Worm (Caenorhabditis elegans) whole organism, L4 larva: ENCODE results near the gene Y62E10A.23.
A peak's percentile ranks its signal among the peaks of the same experiment; 100 is the strongest.

Source experiments
- F26F4.8 ChIP-seq: fragments of 200-800 bp; sonication (Bioruptor generic); conservative IDR thresholded peaks from 2 replicates; pipeline ENCODE4 v1.3.6; 2022; ENCODE audit warnings: missing genetic modification characterization, missing compliant biosample characterization
- F37D6.2 ChIP-seq: sonication (generic microtip); optimal IDR thresholded peaks from 2 replicates; lab custom pipeline; 2016; ENCODE audit warnings: mild to moderate bottlenecking, missing genetic modification characterization, missing compliant biosample characterization
- R02D3.7 ChIP-seq: fragments of 150-350 bp; sonication (generic microtip); optimal IDR thresholded peaks from 3 replicates; lab custom pipeline; 2014; ENCODE audit warnings: missing biosample characterization, missing genetic modification characterization
- Y48G9A.11 ChIP-seq: fragments of 200-800 bp; sonication (Bioruptor generic); IDR thresholded peaks from 2 replicates; pipeline ENCODE4 v1.3.6; 2022; ENCODE audit warnings: missing genetic modification reagents, missing genetic modification characterization, missing compliant biosample characterization
- Y5F2A.4 ChIP-seq: fragments of 200-800 bp; sonication (Bioruptor generic); optimal IDR thresholded peaks from 2 replicates; lab custom pipeline; 2018; ENCODE audit warnings: mild to moderate bottlenecking, missing genetic modification characterization, missing compliant biosample characterization
- aly-2 ChIP-seq: sonication (generic microtip); optimal IDR thresholded peaks from 2 replicates; lab custom pipeline; 2018; ENCODE audit warnings: missing biosample characterization, missing genetic modification characterization
- ama-1 ChIP-seq: fragments of 150-350 bp; optimal IDR thresholded peaks from 2 replicates; lab custom pipeline; 2014; ENCODE audit warnings: inconsistent platforms, mixed read lengths
- arid-1 ChIP-seq: fragments of 200-800 bp; sonication (Bioruptor generic); conservative IDR thresholded peaks from 2 replicates; pipeline ENCODE4 v1.3.6; 2022; ENCODE audit warnings: missing genetic modification reagents, missing genetic modification characterization, missing compliant biosample characterization
- attf-4 ChIP-seq: sonication (generic microtip); optimal IDR thresholded peaks from 3 replicates; lab custom pipeline; 2017; ENCODE audit warnings: missing biosample characterization, missing genetic modification characterization
- ceh-20 ChIP-seq: fragments of 200-800 bp; sonication (Bioruptor generic); IDR thresholded peaks from 2 replicates; pipeline ENCODE4 v1.3.6; 2022; ENCODE audit warnings: missing genetic modification reagents, missing genetic modification characterization, missing compliant biosample characterization
- ceh-32 ChIP-seq: sonication (generic microtip); optimal IDR thresholded peaks from 2 replicates; lab custom pipeline; 2016; ENCODE audit warnings: mild to moderate bottlenecking, missing genetic modification characterization, missing compliant biosample characterization; ENCODE audit not compliant: poor library complexity
- ceh-82 ChIP-seq: sonication (generic microtip); optimal IDR thresholded peaks from 2 replicates; lab custom pipeline; 2017; ENCODE audit warnings: missing biosample characterization, missing genetic modification characterization
- ctbp-1 ChIP-seq: fragments of 200-800 bp; sonication (Bioruptor generic); IDR thresholded peaks from 2 replicates; pipeline ENCODE4 v1.3.6; 2022; ENCODE audit warnings: missing genetic modification reagents, missing genetic modification characterization, missing compliant biosample characterization
- daf-19 ChIP-seq: fragments of 200-800 bp; sonication (Bioruptor generic); conservative IDR thresholded peaks from 2 replicates; pipeline ENCODE4 v1.3.6; 2022; ENCODE audit warnings: missing genetic modification characterization, missing compliant biosample characterization
- duxl-1 ChIP-seq: sonication (generic microtip); optimal IDR thresholded peaks from 2 replicates; lab custom pipeline; 2016; ENCODE audit warnings: mild to moderate bottlenecking, missing genetic modification characterization, moderate library complexity, missing compliant biosample characterization; ENCODE audit not compliant: poor library complexity
- dve-1 ChIP-seq: sonication (generic microtip); optimal IDR thresholded peaks from 2 replicates; lab custom pipeline; 2017; ENCODE audit warnings: antibody characterized with exemption, mild to moderate bottlenecking, missing genetic modification characterization, missing compliant biosample characterization; ENCODE audit not compliant: insufficient read depth
- egl-27 ChIP-seq: sonication (generic microtip); optimal IDR thresholded peaks from 3 replicates; lab custom pipeline; 2017; ENCODE audit warnings: missing biosample characterization, missing genetic modification reagents, missing genetic modification characterization
- fkh-10 ChIP-seq: fragments of 150-350 bp; optimal IDR thresholded peaks from 2 replicates; lab custom pipeline; 2014; ENCODE audit warnings: missing biosample characterization, missing genetic modification reagents, missing genetic modification characterization
- gei-8 ChIP-seq: fragments of 200-800 bp; sonication (Bioruptor generic); optimal IDR thresholded peaks from 2 replicates; lab custom pipeline; 2018; ENCODE audit warnings: mild to moderate bottlenecking, missing genetic modification characterization, missing compliant biosample characterization
- hif-1 ChIP-seq, 2 experiments: sonication (generic microtip); optimal IDR thresholded peaks; 2 replicates each; lab custom pipeline; 2016 to 2017; ENCODE audit warnings: missing compliant biosample characterization in 2 of 2, missing genetic modification characterization in 2 of 2, missing genetic modification reagents in 2 of 2, missing genotype in 2 of 2, mild to moderate bottlenecking in 1 of 2
- hlh-30 ChIP-seq: sonication (generic microtip); optimal IDR thresholded peaks from 2 replicates; lab custom pipeline; 2017; ENCODE audit warnings: antibody characterized with exemption, mild to moderate bottlenecking, missing genetic modification characterization, missing compliant biosample characterization; ENCODE audit not compliant: insufficient read depth
- lim-7 ChIP-seq: fragments of 200-800 bp; sonication (Bioruptor generic); IDR thresholded peaks from 2 replicates; pipeline ENCODE4 v1.3.6; 2022; ENCODE audit warnings: missing genetic modification characterization, missing compliant biosample characterization
- lin-15B ChIP-seq: fragments of 150-350 bp; sonication (generic microtip); optimal IDR thresholded peaks from 3 replicates; lab custom pipeline; 2014; ENCODE audit warnings: missing biosample characterization, missing genetic modification characterization
- lir-3 ChIP-seq: sonication (generic microtip); optimal IDR thresholded peaks from 2 replicates; lab custom pipeline; 2016; ENCODE audit warnings: mild to moderate bottlenecking, missing genetic modification characterization, missing compliant biosample characterization
- lsy-2 ChIP-seq, 2 experiments: fragments of 150-350 bp in 1 of 2; sonication (generic microtip) in 1 of 2; optimal IDR thresholded peaks; 2 replicates each; lab custom pipeline; 2014 to 2017; ENCODE audit warnings: missing biosample characterization in 2 of 2, missing genetic modification characterization in 2 of 2
- madf-5 ChIP-seq, 2 experiments: fragments of 200-800 bp; sonication (Bioruptor generic); IDR thresholded peaks; 2 replicates each; pipeline ENCODE4 v1.3.6; 2022; ENCODE audit warnings: missing compliant biosample characterization in 2 of 2, missing genetic modification characterization in 2 of 2
- madf-9 ChIP-seq: fragments of 200-800 bp; sonication (Bioruptor generic); conservative IDR thresholded peaks from 2 replicates; pipeline ENCODE4 v1.3.6; 2022; ENCODE audit warnings: missing genetic modification reagents, missing genetic modification characterization, missing compliant biosample characterization
- mdt-29 ChIP-seq: fragments of 200-800 bp; sonication (Bioruptor generic); IDR thresholded peaks from 2 replicates; pipeline ENCODE4 v1.3.6; 2022; ENCODE audit warnings: missing genetic modification reagents, missing genetic modification characterization, missing compliant biosample characterization
- mep-1 ChIP-seq: fragments of 150-350 bp; sonication (generic microtip); optimal IDR thresholded peaks from 3 replicates; lab custom pipeline; 2014; ENCODE audit warnings: missing biosample characterization, missing genetic modification characterization
- mes-2 ChIP-seq: sonication (generic microtip); optimal IDR thresholded peaks from 2 replicates; lab custom pipeline; 2016; ENCODE audit warnings: missing genotype, mild to moderate bottlenecking, missing genetic modification characterization, missing compliant biosample characterization; ENCODE audit not compliant: poor library complexity, severe bottlenecking
- nhr-111 ChIP-seq: fragments of 200-800 bp; sonication (Bioruptor generic); optimal IDR thresholded peaks from 2 replicates; lab custom pipeline; 2018; ENCODE audit warnings: mild to moderate bottlenecking, missing genetic modification characterization, missing compliant biosample characterization
- nhr-25 ChIP-seq: sonication (generic microtip); optimal IDR thresholded peaks from 2 replicates; lab custom pipeline; 2017; ENCODE audit warnings: missing genetic modification characterization, mild to moderate bottlenecking, missing compliant biosample characterization, antibody characterized with exemption, moderate library complexity, borderline replicate concordance; ENCODE audit not compliant: insufficient read depth
- nhr-28 ChIP-seq: fragments of 150-350 bp; optimal IDR thresholded peaks from 2 replicates; lab custom pipeline; 2014; ENCODE audit warnings: missing biosample characterization, missing genetic modification characterization
- nhr-41 ChIP-seq: fragments of 200-800 bp; sonication (Bioruptor generic); IDR thresholded peaks from 2 replicates; pipeline ENCODE4 v1.3.6; 2022; ENCODE audit warnings: missing genetic modification reagents, missing genetic modification characterization, missing compliant biosample characterization
- nhr-6 ChIP-seq: fragments of 150-350 bp; optimal IDR thresholded peaks from 2 replicates; lab custom pipeline; 2014; ENCODE audit warnings: missing biosample characterization, missing genetic modification characterization
- nhr-77 ChIP-seq: fragments of 150-350 bp; optimal IDR thresholded peaks from 2 replicates; lab custom pipeline; 2014; ENCODE audit warnings: missing biosample characterization, missing genetic modification characterization
- pha-4 ChIP-seq, 2 experiments: fragments of 150-350 bp in 1 of 2; fragments of 200-800 bp in 1 of 2; sonication (Bioruptor generic) in 1 of 2; IDR thresholded peaks in 1 of 2; optimal IDR thresholded peaks in 1 of 2; 2 replicates each; pipeline versions ENCODE4 v1.3.6 to Lab custom; 2014 to 2022; ENCODE audit warnings: missing genetic modification characterization in 2 of 2, missing genetic modification reagents in 2 of 2, missing biosample characterization in 1 of 2, missing compliant biosample characterization in 1 of 2
- rbr-2 ChIP-seq: sonication (generic microtip); optimal IDR thresholded peaks from 2 replicates; lab custom pipeline; 2016; ENCODE audit warnings: missing genotype, missing genetic modification characterization, missing compliant biosample characterization
- saeg-2 ChIP-seq: fragments of 200-800 bp; sonication (Bioruptor generic); IDR thresholded peaks from 2 replicates; pipeline ENCODE4 v1.3.6; 2022; ENCODE audit warnings: missing genetic modification reagents, missing genetic modification characterization, missing compliant biosample characterization
- sdz-12 ChIP-seq: fragments of 200-800 bp; sonication (Bioruptor generic); optimal IDR thresholded peaks from 2 replicates; lab custom pipeline; 2018; ENCODE audit warnings: mild to moderate bottlenecking, missing genetic modification characterization, missing compliant biosample characterization
- snpc-1.2 ChIP-seq: fragments of 200-800 bp; sonication (Bioruptor generic); IDR thresholded peaks from 2 replicates; pipeline ENCODE4 v1.3.6; 2022; ENCODE audit warnings: missing genetic modification reagents, missing genetic modification characterization, missing compliant biosample characterization
- snpc-4 ChIP-seq: fragments of 150-350 bp; optimal IDR thresholded peaks from 2 replicates; lab custom pipeline; 2014; ENCODE audit warnings: missing biosample characterization, missing genetic modification characterization
- spr-1 ChIP-seq: sonication (generic microtip); optimal IDR thresholded peaks from 2 replicates; lab custom pipeline; 2016; ENCODE audit warnings: mild to moderate bottlenecking, missing genetic modification characterization, missing compliant biosample characterization
- tag-97 ChIP-seq: fragments of 200-800 bp; sonication (Bioruptor generic); IDR thresholded peaks from 2 replicates; pipeline ENCODE4 v1.3.6; 2022; ENCODE audit warnings: missing genetic modification characterization, missing compliant biosample characterization
- unc-130 ChIP-seq: sonication (generic microtip); optimal IDR thresholded peaks from 2 replicates; lab custom pipeline; 2016; ENCODE audit warnings: missing genetic modification reagents, missing genetic modification characterization, missing compliant biosample characterization
- unc-39 ChIP-seq: sonication (generic microtip); optimal IDR thresholded peaks from 2 replicates; lab custom pipeline; 2017; ENCODE audit warnings: missing biosample characterization, missing genetic modification characterization
- unc-62 ChIP-seq, 3 experiments: fragments of 150-350 bp in 1 of 3; sonication (generic microtip); optimal IDR thresholded peaks in 2 of 3; peaks in 1 of 3; 1 replicate in 1 of 3; 2 replicates in 2 of 3; lab custom pipeline; 2014 to 2017; ENCODE audit warnings: missing biosample characterization in 3 of 3, missing genetic modification characterization in 3 of 3, missing genetic modification reagents in 3 of 3, missing genotype in 1 of 3
- zfp-2 ChIP-seq: sonication (generic microtip); optimal IDR thresholded peaks from 2 replicates; lab custom pipeline; 2016; ENCODE audit warnings: mild to moderate bottlenecking, missing genetic modification characterization, missing compliant biosample characterization
- zip-11 ChIP-seq: fragments of 200-800 bp; sonication (Bioruptor generic); IDR thresholded peaks from 2 replicates; pipeline ENCODE4 v1.3.6; 2022; ENCODE audit warnings: missing genetic modification characterization, missing compliant biosample characterization

The Y62E10A.23 gene

ce11 chrIV:13395255-13395654 lies 9.1 kb downstream of the Y62E10A.23 start (continued):
- TF ChIP-seq tag-97 (GFP tag; lab: Robert Waterston, UW) (no peak), zip-11 (no peak), attf-4 (tag; lab: Kevin White, UChicago) (no peak), mep-1 (tag; lab: Kevin White, UChicago) (peak; percentile 85), ama-1 (lab: Kevin White, UChicago) (no peak), F26F4.8 (GFP tag; lab: Robert Waterston, UW) (no peak), nhr-28 (tag; lab: Kevin White, UChicago) (peak; percentile 76), Y48G9A.11 (no peak), unc-39 (no peak), hlh-30 (tag; lab: Kevin White, UChicago) (peak; percentile 95), dve-1 (tag; lab: Kevin White, UChicago) (peak; percentile 95), F37D6.2 (tag; lab: Kevin White, UChicago) (peak; percentile 64), ceh-20 (GFP tag; lab: Robert Waterston, UW) (peak; percentile 93), lim-7 (no peak), R02D3.7 (tag; lab: Kevin White, UChicago) (no peak), nhr-25 (tag; lab: Kevin White, UChicago) (peak; percentile 74), ctbp-1 (peak; percentile 90), madf-5 (GFP tag; IDR thresholded peaks at IDR 0.05; lab: Robert Waterston, UW) (0 out of 4 replicates have a peak, but pooled peaks of 1 of the 2 experiments have one; percentile 70), daf-19 (GFP tag; lab: Robert Waterston, UW) (no peak), madf-9 (GFP tag; lab: Robert Waterston, UW) (peak; percentile 85), nhr-77 (peak; percentile 70), fkh-10 (GFP tag; lab: Kevin White, UChicago) (peak; percentile 89), nhr-6 (tag; lab: Kevin White, UChicago) (peak; percentile 82), lsy-2 (tag; optimal IDR thresholded peaks at IDR 0.05; lab: Kevin White, UChicago) (peak; percentile 63 to 85), snpc-1.2 (GFP tag; lab: Robert Waterston, UW) (no peak), mes-2 (peak; percentile 66), gei-8 (GFP tag; lab: Kevin White, UChicago) (peak; percentile 69), snpc-4 (tag; lab: Kevin White, UChicago) (no peak), nhr-111 (GFP tag; lab: Kevin White, UChicago) (no peak), mdt-29 (GFP tag; lab: Robert Waterston, UW) (0 out of 2 replicates have a peak, but pooled peaks have one; percentile 35), unc-130 (GFP tag; lab: Kevin White, UChicago) (no peak), Y5F2A.4 (no peak), zfp-2 (tag; lab: Kevin White, UChicago) (peak; percentile 21), nhr-41 (GFP tag; lab: Robert Waterston, UW) (no peak), aly-2 (no peak), arid-1 (0 out of 2 replicates have a peak, but pooled peaks have one; percentile 37), lir-3 (no peak), unc-62 (GFP tag; optimal IDR thresholded peaks at IDR 0.05 in 1 of 2; lab: Kevin White, UChicago) (peak in 1 of 2 experiments; percentile 50), unc-62 (tag; optimal IDR thresholded peaks at IDR 0.05; lab: Kevin White, UChicago) (no peak), spr-1 (tag; lab: Kevin White, UChicago) (peak; percentile 55), pha-4 (GFP tag; IDR thresholded peaks at IDR 0.05; lab: Robert Waterston, UW) (peak; percentile 75), pha-4 (tag; optimal IDR thresholded peaks at IDR 0.05; lab: Kevin White, UChicago) (no peak), lin-15B (tag; lab: Kevin White, UChicago) (no peak), egl-27 (tag; lab: Kevin White, UChicago) (peak; percentile 29), duxl-1 (no peak), hif-1 (tag; optimal IDR thresholded peaks at IDR 0.05; lab: Kevin White, UChicago) (peak; percentile 96 to 100), saeg-2 (GFP tag; lab: Robert Waterston, UW) (peak; percentile 83), sdz-12 (GFP tag; lab: Kevin White, UChicago) (no peak), rbr-2 (tag; lab: Kevin White, UChicago) (peak; percentile 81), ceh-82 (tag; lab: Kevin White, UChicago) (no peak), ceh-32 (tag; lab: Kevin White, UChicago) (no peak)
